Worm (Caenorhabditis elegans) whole organism, L2 larva: ENCODE results near the gene hmt-1.

Experiments used
- C34F6.9 ChIP-seq: fragments of 150-350 bp; optimal IDR thresholded peaks from 2 replicates; lab custom pipeline; 2014; ENCODE audit warnings: missing biosample characterization, missing genetic modification characterization
- F13H6.1 ChIP-seq: sonication (generic microtip); optimal IDR thresholded peaks from 2 replicates; lab custom pipeline; 2016; ENCODE audit warnings: missing genetic modification characterization, missing compliant biosample characterization
- Y55F3AM.14 ChIP-seq: fragments of 200-800 bp; sonication (Bioruptor generic); optimal IDR thresholded peaks from 2 replicates; lab custom pipeline; 2018; ENCODE audit warnings: mild to moderate bottlenecking, missing genetic modification characterization, missing compliant biosample characterization
- ZK546.5 ChIP-seq: sonication (generic microtip); optimal IDR thresholded peaks from 2 replicates; lab custom pipeline; 2017; ENCODE audit warnings: missing biosample characterization, missing genetic modification characterization
- alr-1 ChIP-seq: fragments of 150-350 bp; optimal IDR thresholded peaks from 2 replicates; lab custom pipeline; 2014; ENCODE audit warnings: missing biosample characterization, missing genetic modification characterization
- aly-2 ChIP-seq: fragments of 150-350 bp; optimal IDR thresholded peaks from 2 replicates; lab custom pipeline; 2014; ENCODE audit warnings: missing biosample characterization, missing genetic modification characterization
- ama-1 ChIP-seq: fragments of 150-350 bp; optimal IDR thresholded peaks from 2 replicates; lab custom pipeline; 2018; ENCODE audit warnings: inconsistent platforms
- blmp-1 ChIP-seq: sonication (generic microtip); optimal IDR thresholded peaks from 2 replicates; lab custom pipeline; 2017; ENCODE audit warnings: missing genetic modification characterization, mild to moderate bottlenecking, missing compliant biosample characterization, antibody characterized with exemption, moderate library complexity; ENCODE audit not compliant: insufficient read depth
- crh-2 ChIP-seq: sonication (generic microtip); optimal IDR thresholded peaks from 2 replicates; lab custom pipeline; 2017; ENCODE audit warnings: missing biosample characterization, missing genetic modification characterization
- egl-27 ChIP-seq: sonication (generic microtip); optimal IDR thresholded peaks from 3 replicates; lab custom pipeline; 2017; ENCODE audit warnings: missing biosample characterization, missing genetic modification reagents, missing genetic modification characterization
- elt-1 ChIP-seq: fragments of 150-350 bp; optimal IDR thresholded peaks from 2 replicates; lab custom pipeline; 2014; ENCODE audit warnings: missing biosample characterization, missing genetic modification characterization
- elt-3 ChIP-seq: sonication (generic microtip); optimal IDR thresholded peaks from 2 replicates; lab custom pipeline; 2017; ENCODE audit warnings: missing biosample characterization, missing genetic modification characterization
- fos-1 ChIP-seq: fragments of 150-350 bp; optimal IDR thresholded peaks from 2 replicates; lab custom pipeline; 2014; ENCODE audit warnings: missing biosample characterization, missing genetic modification characterization
- gmeb-1 ChIP-seq: fragments of 150-350 bp; optimal IDR thresholded peaks from 2 replicates; lab custom pipeline; 2014; ENCODE audit warnings: missing biosample characterization, missing genetic modification characterization
- lin-11 ChIP-seq: fragments of 150-350 bp; sonication (generic microtip); optimal IDR thresholded peaks from 2 replicates; lab custom pipeline; 2014; ENCODE audit warnings: missing biosample characterization, missing genetic modification characterization, inconsistent platforms, mixed read lengths
- lin-13 ChIP-seq: fragments of 150-350 bp; optimal IDR thresholded peaks from 2 replicates; lab custom pipeline; 2014; ENCODE audit warnings: missing biosample characterization, missing genetic modification reagents, missing genetic modification characterization
- lin-39 ChIP-seq: fragments of 150-350 bp; optimal IDR thresholded peaks from 2 replicates; lab custom pipeline; 2014; ENCODE audit warnings: missing biosample characterization, missing genetic modification reagents, missing genetic modification characterization
- lsy-2 ChIP-seq, 2 experiments: fragments of 150-350 bp in 1 of 2; sonication (generic microtip) in 1 of 2; optimal IDR thresholded peaks; 2 replicates each; lab custom pipeline; 2014 to 2017; ENCODE audit warnings: missing biosample characterization in 2 of 2, missing genetic modification characterization in 2 of 2
- mab-5 ChIP-seq: fragments of 150-350 bp; optimal IDR thresholded peaks from 2 replicates; lab custom pipeline; 2014; ENCODE audit warnings: missing biosample characterization, missing genetic modification characterization
- mbf-1 ChIP-seq: sonication (generic microtip); optimal IDR thresholded peaks from 2 replicates; lab custom pipeline; 2017; ENCODE audit warnings: missing biosample characterization, missing genetic modification characterization
- mdl-1 ChIP-seq, 2 experiments: fragments of 150-350 bp in 1 of 2; sonication (generic microtip) in 1 of 2; optimal IDR thresholded peaks; 2 replicates each; lab custom pipeline; 2017; ENCODE audit warnings: missing biosample characterization in 2 of 2, missing genetic modification characterization in 2 of 2
- nhr-10 ChIP-seq: sonication (generic microtip); optimal IDR thresholded peaks from 2 replicates; lab custom pipeline; 2017; ENCODE audit warnings: missing biosample characterization, missing genetic modification characterization
- nhr-11 ChIP-seq: fragments of 150-350 bp; optimal IDR thresholded peaks from 2 replicates; lab custom pipeline; 2014; ENCODE audit warnings: missing biosample characterization, missing genetic modification characterization
- nhr-12 ChIP-seq: fragments of 150-350 bp; optimal IDR thresholded peaks from 2 replicates; lab custom pipeline; 2014; ENCODE audit warnings: missing biosample characterization, missing genetic modification characterization
- nhr-129 ChIP-seq: fragments of 150-350 bp; optimal IDR thresholded peaks from 2 replicates; lab custom pipeline; 2014; ENCODE audit warnings: missing biosample characterization, missing genetic modification characterization
- nhr-21 ChIP-seq: fragments of 150-350 bp; optimal IDR thresholded peaks from 2 replicates; lab custom pipeline; 2014; ENCODE audit warnings: missing biosample characterization, missing genetic modification characterization
- nhr-23 ChIP-seq: fragments of 150-350 bp; optimal IDR thresholded peaks from 2 replicates; lab custom pipeline; 2014; ENCODE audit warnings: missing biosample characterization, missing genetic modification reagents, missing genetic modification characterization
- nhr-237 ChIP-seq: fragments of 150-350 bp; optimal IDR thresholded peaks from 2 replicates; lab custom pipeline; 2014; ENCODE audit warnings: missing biosample characterization, missing genetic modification characterization
- nhr-25 ChIP-seq: fragments of 150-350 bp; sonication (generic microtip); optimal IDR thresholded peaks from 3 replicates; lab custom pipeline; 2014; ENCODE audit warnings: missing biosample characterization, missing genetic modification characterization
- nhr-6 ChIP-seq: fragments of 150-350 bp; optimal IDR thresholded peaks from 2 replicates; lab custom pipeline; 2014; ENCODE audit warnings: missing biosample characterization, missing genetic modification characterization
- nhr-77 ChIP-seq: fragments of 150-350 bp; optimal IDR thresholded peaks from 2 replicates; lab custom pipeline; 2014; ENCODE audit warnings: missing biosample characterization, missing genetic modification characterization
- peb-1 ChIP-seq: fragments of 150-350 bp; optimal IDR thresholded peaks from 2 replicates; lab custom pipeline; 2014; ENCODE audit warnings: missing biosample characterization, missing genetic modification characterization
- sem-4 ChIP-seq: fragments of 150-350 bp; optimal IDR thresholded peaks from 2 replicates; lab custom pipeline; 2014; ENCODE audit warnings: missing biosample characterization, missing genetic modification reagents, missing genetic modification characterization
- skn-1 ChIP-seq: sonication (generic microtip); optimal IDR thresholded peaks from 2 replicates; lab custom pipeline; 2017; ENCODE audit warnings: missing biosample characterization, missing genetic modification characterization
- snpc-4 ChIP-seq: fragments of 150-350 bp; optimal IDR thresholded peaks from 2 replicates; lab custom pipeline; 2014; ENCODE audit warnings: missing biosample characterization, missing genetic modification characterization
- unc-39 ChIP-seq: fragments of 150-350 bp; optimal IDR thresholded peaks from 2 replicates; lab custom pipeline; 2014; ENCODE audit warnings: missing biosample characterization, missing genetic modification characterization
- unc-55 ChIP-seq: fragments of 150-350 bp; sonication (generic microtip); optimal IDR thresholded peaks from 3 replicates; lab custom pipeline; 2014; ENCODE audit warnings: missing biosample characterization, missing genetic modification reagents, missing genetic modification characterization
- unc-62 ChIP-seq: fragments of 150-350 bp; optimal IDR thresholded peaks from 2 replicates; lab custom pipeline; 2014; ENCODE audit warnings: missing biosample characterization, missing genetic modification reagents, missing genetic modification characterization
- zag-1 ChIP-seq: fragments of 150-350 bp; optimal IDR thresholded peaks from 2 replicates; lab custom pipeline; 2014; ENCODE audit warnings: missing biosample characterization, missing genetic modification characterization
- ztf-1 ChIP-seq: fragments of 200-800 bp; sonication (Bioruptor generic); conservative IDR thresholded peaks from 2 replicates; pipeline ENCODE4 v1.3.6; 2022; ENCODE audit warnings: missing genetic modification characterization, missing compliant biosample characterization
- ztf-11 ChIP-seq: sonication (generic microtip); optimal IDR thresholded peaks from 2 replicates; lab custom pipeline; 2017; ENCODE audit warnings: missing biosample characterization, missing genetic modification characterization
- ztf-4 ChIP-seq: fragments of 150-350 bp; optimal IDR thresholded peaks from 2 replicates; lab custom pipeline; 2014; ENCODE audit warnings: missing biosample characterization, missing genetic modification characterization

Gene hmt-1

ce11 chrIII:11099864-11100263 lies at the start of gene hmt-1:
Gene hmt-1 (minus strand): TSS chrIII:11099964.
- TF ChIP-seq mbf-1 = no peak
- no peak for TF ChIP-seq nhr-237 (tag; lab: Kevin White, UChicago)
- no peak for TF ChIP-seq lin-13 (GFP tag; lab: Kevin White, UChicago)
- TF ChIP-seq mdl-1 (tag; optimal IDR thresholded peaks at IDR 0.05; lab: Kevin White, UChicago) = no peak
- TF ChIP-seq lsy-2 (tag; optimal IDR thresholded peaks at IDR 0.05; lab: Kevin White, UChicago) = no peak
- TF ChIP-seq unc-62 = no peak
- no peak for TF ChIP-seq mab-5 (tag; lab: Kevin White, UChicago)
- no peak for TF ChIP-seq blmp-1 (tag; lab: Kevin White, UChicago)
- no peak for TF ChIP-seq lin-39 (tag; lab: Kevin White, UChicago)
- no peak for TF ChIP-seq nhr-6 (tag; lab: Kevin White, UChicago)
- no peak for TF ChIP-seq ztf-1 (GFP tag; lab: Robert Waterston, UW)
- no peak for TF ChIP-seq nhr-23 (tag; lab: Kevin White, UChicago)
- TF ChIP-seq aly-2 (tag; lab: Kevin White, UChicago) = no peak
- no peak for TF ChIP-seq nhr-77 (tag; lab: Kevin White, UChicago)
- TF ChIP-seq crh-2 (tag; lab: Kevin White, UChicago) = no peak
- no peak for TF ChIP-seq nhr-10 (tag; lab: Kevin White, UChicago)
- no peak for TF ChIP-seq sem-4 (tag; lab: Kevin White, UChicago)
- TF ChIP-seq zag-1 = no peak
- TF ChIP-seq, all 48 proteins: peak for 0

ce11 chrIII:11149254-11149876 lies 49.6 kb upstream of the hmt-1 start:
- TF ChIP-seq nhr-11 (tag; lab: Kevin White, UChicago) (no peak), aly-2 (tag; lab: Kevin White, UChicago) (no peak)

DNA sequence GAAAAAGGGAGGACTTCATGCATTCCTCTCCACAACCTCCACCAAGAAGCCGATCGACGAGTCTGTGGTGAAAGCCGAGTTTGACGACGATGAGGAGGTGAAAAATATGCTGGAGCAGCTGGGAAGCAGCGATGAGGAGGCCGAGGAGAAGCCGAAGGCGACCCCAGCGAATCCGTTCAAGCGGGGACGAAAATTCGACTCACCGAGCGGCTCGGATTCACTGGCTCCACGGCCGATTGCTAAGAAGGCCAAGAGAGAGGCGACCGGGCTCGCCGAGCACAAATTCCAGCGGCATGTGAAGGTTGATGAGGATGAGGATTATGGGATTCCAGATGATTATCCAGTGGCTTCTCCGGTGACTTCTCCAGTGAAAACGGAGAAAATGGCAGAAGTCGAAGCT lies 43.1 kb upstream of the hmt-1 start:
- TF ChIP-seq C34F6.9 (no peak), ztf-4 (tag; lab: Kevin White, UChicago) (no peak), nhr-129 (no peak), F13H6.1 (no peak), zag-1 (no peak), peb-1 (tag; lab: Kevin White, UChicago) (no peak), nhr-12 (tag; lab: Kevin White, UChicago) (no peak), ztf-11 (tag; lab: Kevin White, UChicago) (no peak), elt-1 (tag; lab: Kevin White, UChicago) (no peak), unc-55 (GFP tag; lab: Kevin White, UChicago) (no peak), mbf-1 (no peak), nhr-10 (tag; lab: Kevin White, UChicago) (no peak), lin-13 (GFP tag; lab: Kevin White, UChicago) (no peak), ZK546.5 (tag; lab: Kevin White, UChicago) (no peak)

DNA sequence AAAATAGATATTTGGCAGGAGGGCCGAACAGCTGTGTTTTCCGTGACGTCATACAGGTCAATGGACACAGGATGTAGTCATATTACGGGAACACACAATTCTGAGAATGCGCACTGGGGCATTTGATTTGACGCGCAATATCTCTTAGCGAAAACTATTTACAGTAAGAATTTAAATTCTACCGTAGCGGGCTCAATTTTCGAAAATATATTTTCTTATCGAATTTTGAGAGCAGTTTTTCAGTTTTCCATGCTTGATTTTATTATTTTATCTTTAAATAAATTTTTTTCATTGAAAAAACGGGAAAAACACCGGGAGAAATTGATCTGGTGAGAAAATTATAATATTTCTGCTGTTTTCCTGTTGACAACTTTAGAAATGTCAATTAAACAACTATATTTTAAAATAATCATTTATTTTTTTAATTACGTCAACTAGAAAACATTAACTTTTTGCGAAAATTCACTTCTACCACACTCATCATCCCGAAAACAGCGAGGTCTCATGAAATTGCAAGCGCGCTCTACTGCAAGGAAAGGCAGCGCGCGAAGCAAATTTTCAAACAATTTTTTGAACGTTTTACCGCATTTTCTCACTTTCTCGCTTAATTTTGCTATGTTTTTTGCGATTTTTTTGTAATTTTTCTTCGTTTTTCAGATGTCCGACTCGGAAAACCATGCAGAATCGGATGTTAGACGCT lies 42.2 kb upstream of the hmt-1 start, which contains the start of the genes Y47D3A.1 and pola-1:
Gene Y47D3A.1 (minus strand): TSS at position 51 of the 700 bp plus-strand sequence.
Gene pola-1 (plus strand): TSS at position 658 of the 700 bp plus-strand sequence.
- TF ChIP-seq Y55F3AM.14 (GFP tag; lab: Kevin White, UChicago) (peak; percentile 16), nhr-25 (tag; lab: Kevin White, UChicago) (peak; percentile 69), aly-2 (tag; lab: Kevin White, UChicago) (no peak), ztf-4 (tag; lab: Kevin White, UChicago) (peak; percentile 26), zag-1 (no peak), snpc-4 (tag; lab: Kevin White, UChicago) (peak; percentile 82), gmeb-1 (peak; percentile 92), nhr-12 (tag; lab: Kevin White, UChicago) (no peak), sem-4 (tag; lab: Kevin White, UChicago) (peak; percentile 18), ztf-1 (GFP tag; lab: Robert Waterston, UW) (no peak), egl-27 (no peak), mab-5 (tag; lab: Kevin White, UChicago) (no peak), elt-3 (tag; lab: Kevin White, UChicago) (no peak), lin-13 (GFP tag; lab: Kevin White, UChicago) (peak; percentile 93), unc-55 (GFP tag; lab: Kevin White, UChicago) (peak; percentile 94), ama-1 (lab: Kevin White, UChicago) (no peak), nhr-11 (tag; lab: Kevin White, UChicago) (no peak), lsy-2 (tag; optimal IDR thresholded peaks at IDR 0.05; lab: Kevin White, UChicago) (peak; percentile 48 to 88), nhr-129 (peak; percentile 86), nhr-77 (tag; lab: Kevin White, UChicago) (no peak), nhr-237 (tag; lab: Kevin White, UChicago) (no peak), nhr-10 (tag; lab: Kevin White, UChicago) (no peak), nhr-23 (tag; lab: Kevin White, UChicago) (no peak), fos-1 (peak; percentile 71), lin-11 (tag; lab: Kevin White, UChicago) (peak; percentile 75), nhr-21 (tag; lab: Kevin White, UChicago) (peak; percentile 46), alr-1 (tag; lab: Kevin White, UChicago) (no peak), blmp-1 (tag; lab: Kevin White, UChicago) (peak; percentile 24), lin-39 (tag; lab: Kevin White, UChicago) (no peak), skn-1 (tag; lab: Kevin White, UChicago) (no peak), C34F6.9 (peak; percentile 85), mbf-1 (no peak), unc-62 (no peak), unc-39 (tag; lab: Kevin White, UChicago) (no peak)
